Worm (Caenorhabditis elegans) whole organism, late embryonic: ENCODE results near the gene sre-7.

Experiments used
- C08G9.2 ChIP-seq: sonication (generic microtip); optimal IDR thresholded peaks from 2 replicates; lab custom pipeline; 2016; ENCODE audit warnings: mild to moderate bottlenecking, missing genetic modification characterization, moderate library complexity, missing compliant biosample characterization
- F13H6.1 ChIP-seq: sonication (generic microtip); optimal IDR thresholded peaks from 2 replicates; lab custom pipeline; 2016; ENCODE audit warnings: missing genetic modification characterization, missing compliant biosample characterization
- K02D7.2 ChIP-seq: sonication (generic microtip); optimal IDR thresholded peaks from 2 replicates; lab custom pipeline; 2017; ENCODE audit warnings: mild to moderate bottlenecking, missing genetic modification characterization, missing compliant biosample characterization
- K09A11.1 ChIP-seq: sonication (generic microtip); optimal IDR thresholded peaks from 2 replicates; lab custom pipeline; 2017; ENCODE audit warnings: antibody characterized with exemption, mild to moderate bottlenecking, missing genetic modification characterization, missing compliant biosample characterization; ENCODE audit not compliant: insufficient read depth
- T23F11.4 ChIP-seq: fragments of 200-800 bp; sonication (Bioruptor generic); optimal IDR thresholded peaks from 2 replicates; lab custom pipeline; 2018; ENCODE audit warnings: mild to moderate bottlenecking, missing genetic modification characterization, missing compliant biosample characterization
- Y22D7AL.16 ChIP-seq: sonication (generic microtip); optimal IDR thresholded peaks from 2 replicates; lab custom pipeline; 2016; ENCODE audit warnings: missing genetic modification characterization, missing compliant biosample characterization
- ahr-1 ChIP-seq: sonication (generic microtip); optimal IDR thresholded peaks from 2 replicates; lab custom pipeline; 2016; ENCODE audit warnings: missing genetic modification characterization, missing compliant biosample characterization
- ama-1 ChIP-seq: fragments of 150-350 bp; optimal IDR thresholded peaks from 2 replicates; lab custom pipeline; 2014
- ceh-18 ChIP-seq: sonication (generic microtip); optimal IDR thresholded peaks from 2 replicates; lab custom pipeline; 2016; ENCODE audit warnings: missing genetic modification characterization, missing compliant biosample characterization
- ceh-22 ChIP-seq: sonication (generic microtip); optimal IDR thresholded peaks from 2 replicates; lab custom pipeline; 2017; ENCODE audit warnings: missing biosample characterization, missing genetic modification characterization
- ceh-31 ChIP-seq: sonication (generic microtip); optimal IDR thresholded peaks from 2 replicates; lab custom pipeline; 2016; ENCODE audit warnings: missing genetic modification characterization, missing compliant biosample characterization
- ceh-45 ChIP-seq: fragments of 200-800 bp; sonication (Bioruptor generic); IDR thresholded peaks from 2 replicates; pipeline ENCODE4 v1.3.6; 2022; ENCODE audit warnings: missing genetic modification reagents, missing genetic modification characterization, missing compliant biosample characterization
- ceh-48 ChIP-seq: sonication (generic microtip); optimal IDR thresholded peaks from 2 replicates; lab custom pipeline; 2016; ENCODE audit warnings: missing genetic modification characterization, inconsistent platforms, missing compliant biosample characterization
- che-1 ChIP-seq: sonication (generic microtip); optimal IDR thresholded peaks from 2 replicates; lab custom pipeline; 2016; ENCODE audit warnings: mild to moderate bottlenecking, missing genetic modification characterization, missing compliant biosample characterization
- dmd-4 ChIP-seq: sonication (generic microtip); optimal IDR thresholded peaks from 2 replicates; lab custom pipeline; 2016; ENCODE audit warnings: borderline replicate concordance, missing genetic modification characterization, missing compliant biosample characterization
- dve-1 ChIP-seq: sonication (generic microtip); optimal IDR thresholded peaks from 2 replicates; lab custom pipeline; 2017; ENCODE audit warnings: antibody characterized with exemption, mild to moderate bottlenecking, missing genetic modification characterization, missing compliant biosample characterization
- elt-2 ChIP-seq: sonication (generic microtip); optimal IDR thresholded peaks from 2 replicates; lab custom pipeline; 2016; ENCODE audit warnings: missing genetic modification reagents, missing genetic modification characterization, missing compliant biosample characterization
- elt-4 ChIP-seq: sonication (generic microtip); optimal IDR thresholded peaks from 2 replicates; lab custom pipeline; 2016; ENCODE audit warnings: missing genetic modification characterization, missing compliant biosample characterization
- ets-4 ChIP-seq: sonication (generic microtip); optimal IDR thresholded peaks from 2 replicates; lab custom pipeline; 2016; ENCODE audit warnings: missing genetic modification characterization, missing compliant biosample characterization
- fkh-10 ChIP-seq: fragments of 150-350 bp; optimal IDR thresholded peaks from 2 replicates; lab custom pipeline; 2014; ENCODE audit warnings: missing biosample characterization, missing genetic modification reagents, missing genetic modification characterization
- fkh-6 ChIP-seq: sonication (generic microtip); optimal IDR thresholded peaks from 2 replicates; lab custom pipeline; 2016; ENCODE audit warnings: missing genetic modification characterization, missing compliant biosample characterization
- hlh-13 ChIP-seq: fragments of 200-800 bp; sonication (Bioruptor generic); optimal IDR thresholded peaks from 2 replicates; lab custom pipeline; 2018; ENCODE audit warnings: mild to moderate bottlenecking, missing genetic modification characterization, missing compliant biosample characterization
- hlh-15 ChIP-seq: sonication (generic microtip); optimal IDR thresholded peaks from 2 replicates; lab custom pipeline; 2016; ENCODE audit warnings: missing genetic modification characterization, missing compliant biosample characterization
- hlh-30 ChIP-seq: sonication (generic microtip); optimal IDR thresholded peaks from 2 replicates; lab custom pipeline; 2017; ENCODE audit warnings: antibody characterized with exemption, missing genetic modification characterization, missing compliant biosample characterization; ENCODE audit not compliant: insufficient read depth
- hlh-6 ChIP-seq: sonication (generic microtip); optimal IDR thresholded peaks from 2 replicates; lab custom pipeline; 2016; ENCODE audit warnings: missing genotype, missing genetic modification characterization, missing compliant biosample characterization
- hlh-8 ChIP-seq: sonication (generic microtip); optimal IDR thresholded peaks from 2 replicates; lab custom pipeline; 2016; ENCODE audit warnings: missing genotype, missing genetic modification characterization, missing compliant biosample characterization
- madf-2 ChIP-seq: sonication (generic microtip); optimal IDR thresholded peaks from 2 replicates; lab custom pipeline; 2017; ENCODE audit warnings: missing genetic modification characterization, missing compliant biosample characterization
- npax-4 ChIP-seq: sonication (generic microtip); optimal IDR thresholded peaks from 2 replicates; lab custom pipeline; 2016; ENCODE audit warnings: missing genetic modification characterization, missing compliant biosample characterization
- pag-3 ChIP-seq: sonication (generic microtip); optimal IDR thresholded peaks from 2 replicates; lab custom pipeline; 2016; ENCODE audit warnings: missing compliant biosample characterization, missing genetic modification characterization, borderline replicate concordance
- ref-2 ChIP-seq: sonication (generic microtip); optimal IDR thresholded peaks from 2 replicates; lab custom pipeline; 2016; ENCODE audit warnings: missing genetic modification characterization, missing compliant biosample characterization
- sdc-2 ChIP-seq: sonication (generic microtip); optimal IDR thresholded peaks from 2 replicates; lab custom pipeline; 2016; ENCODE audit warnings: missing genotype, missing genetic modification characterization, missing compliant biosample characterization
- sox-4 ChIP-seq: sonication (generic microtip); optimal IDR thresholded peaks from 2 replicates; lab custom pipeline; 2017; ENCODE audit warnings: mild to moderate bottlenecking, missing genetic modification characterization, inconsistent platforms, missing compliant biosample characterization
- tbx-2 ChIP-seq: sonication (generic microtip); optimal IDR thresholded peaks from 2 replicates; lab custom pipeline; 2016; ENCODE audit warnings: missing genetic modification characterization, missing compliant biosample characterization
- unc-3 ChIP-seq, 2 experiments: fragments of 200-800 bp in 1 of 2; sonication (Bioruptor generic) in 1 of 2; sonication (generic microtip) in 1 of 2; conservative IDR thresholded peaks in 1 of 2; optimal IDR thresholded peaks in 1 of 2; 2 replicates each; pipeline versions ENCODE4 v1.3.6 to Lab custom; 2016 to 2022; ENCODE audit warnings: missing compliant biosample characterization in 2 of 2, missing genetic modification characterization in 2 of 2, missing genetic modification reagents in 1 of 2
- unc-55 ChIP-seq: sonication (generic microtip); optimal IDR thresholded peaks from 2 replicates; lab custom pipeline; 2017; ENCODE audit warnings: missing biosample characterization, missing genetic modification reagents, missing genetic modification characterization
- unc-86 ChIP-seq: sonication (generic microtip); optimal IDR thresholded peaks from 2 replicates; lab custom pipeline; 2016; ENCODE audit warnings: missing genetic modification characterization, missing compliant biosample characterization
- zip-5 ChIP-seq: sonication (generic microtip); optimal IDR thresholded peaks from 2 replicates; lab custom pipeline; 2016; ENCODE audit warnings: missing genetic modification characterization, missing compliant biosample characterization
- ztf-16 ChIP-seq: sonication (generic microtip); optimal IDR thresholded peaks from 2 replicates; lab custom pipeline; 2017; ENCODE audit warnings: missing genetic modification characterization, missing compliant biosample characterization

sre-7 gene

DNA sequence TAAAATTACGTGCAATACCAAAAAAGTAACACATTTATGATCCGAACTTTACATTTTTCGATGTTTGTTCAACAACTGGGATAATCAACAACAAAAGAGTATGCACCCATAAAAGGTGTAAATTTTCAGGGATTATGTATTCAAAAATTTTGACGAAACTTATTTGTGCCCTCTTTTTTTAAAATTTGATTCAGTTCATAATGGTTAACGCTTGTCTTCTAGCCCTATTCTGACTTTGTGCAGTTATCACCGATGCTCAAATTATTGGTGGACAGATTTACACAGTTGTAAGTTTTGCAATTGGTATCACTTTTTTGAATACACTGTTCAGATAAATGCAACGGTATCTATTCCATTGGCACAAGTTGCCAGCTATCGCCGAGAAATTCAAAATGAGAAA, 4.7 kb downstream of the sre-7 start, which contains the start of gene K02E11.6:
Gene K02E11.6, plus strand, starts transcription at position 149 of the 400 bp plus-strand sequence.
- TF ChIP-seq fkh-10 (GFP tag; lab: Kevin White, UChicago) (no peak), hlh-30 (tag; lab: Kevin White, UChicago) (no peak), tbx-2 (no peak), fkh-6 (tag; lab: Kevin White, UChicago) (no peak), T23F11.4 (GFP tag; lab: Kevin White, UChicago) (no peak), ets-4 (no peak), hlh-15 (tag; lab: Kevin White, UChicago) (no peak), dmd-4 (tag; lab: Kevin White, UChicago) (no peak), ceh-48 (no peak), zip-5 (no peak), ref-2 (tag; lab: Kevin White, UChicago) (no peak), ahr-1 (no peak)

DNA sequence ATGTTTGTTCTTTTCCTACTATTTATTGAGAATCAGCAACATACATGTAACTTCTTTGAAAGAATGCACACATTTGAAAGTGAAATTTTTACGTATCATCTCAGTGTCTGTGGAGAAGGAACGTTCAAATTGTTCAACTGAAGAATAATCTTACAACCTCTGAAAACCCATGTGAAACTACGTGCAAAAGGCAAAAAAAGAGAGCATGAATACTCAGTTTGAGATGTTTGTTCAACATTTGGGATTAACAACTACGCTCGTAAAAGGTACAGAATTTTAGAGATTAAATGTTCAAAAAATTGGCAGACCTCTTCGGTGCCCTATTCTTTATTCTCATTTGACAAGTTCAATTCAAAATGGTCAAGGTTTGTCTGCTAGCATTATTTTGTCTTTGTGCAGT, 8.0 kb downstream of the sre-7 start, which contains the start of gene K02E11.5:
Gene K02E11.5, plus strand, starts transcription at position 301 of the 400 bp plus-strand sequence.
- TF ChIP-seq ref-2 (tag; lab: Kevin White, UChicago) (no peak), ceh-45 (GFP tag; lab: Robert Waterston, UW) (no peak), sox-4 (tag; lab: Kevin White, UChicago) (no peak), unc-86 (tag; lab: Kevin White, UChicago) (no peak), pag-3 (tag; lab: Kevin White, UChicago) (no peak)

DNA sequence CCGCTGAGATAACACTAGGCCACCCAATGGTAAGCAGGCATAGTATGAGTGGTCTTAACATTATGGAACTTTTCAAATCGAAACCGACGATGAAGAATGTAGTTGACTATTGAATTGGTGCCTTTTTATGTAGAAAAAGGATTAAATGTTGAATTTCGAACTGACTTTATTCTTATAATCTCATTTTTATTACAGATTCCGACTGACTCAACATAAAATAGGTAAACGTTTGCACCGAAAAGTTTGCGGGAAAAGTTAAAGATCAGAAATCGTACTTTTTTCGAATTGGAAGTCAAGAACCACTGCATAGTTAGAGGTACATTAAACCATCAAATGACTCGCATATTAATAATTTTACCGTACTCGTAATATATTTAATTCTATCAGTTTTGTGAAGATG, 10.2 kb downstream of the sre-7 start, which contains the start of gene K02E11.7:
Gene K02E11.7, minus strand, starts transcription at position 101 of the 400 bp plus-strand sequence.
- no peak for TF ChIP-seq npax-4 (tag; lab: Kevin White, UChicago)
- TF ChIP-seq fkh-10 (GFP tag; lab: Kevin White, UChicago), result no peak

DNA sequence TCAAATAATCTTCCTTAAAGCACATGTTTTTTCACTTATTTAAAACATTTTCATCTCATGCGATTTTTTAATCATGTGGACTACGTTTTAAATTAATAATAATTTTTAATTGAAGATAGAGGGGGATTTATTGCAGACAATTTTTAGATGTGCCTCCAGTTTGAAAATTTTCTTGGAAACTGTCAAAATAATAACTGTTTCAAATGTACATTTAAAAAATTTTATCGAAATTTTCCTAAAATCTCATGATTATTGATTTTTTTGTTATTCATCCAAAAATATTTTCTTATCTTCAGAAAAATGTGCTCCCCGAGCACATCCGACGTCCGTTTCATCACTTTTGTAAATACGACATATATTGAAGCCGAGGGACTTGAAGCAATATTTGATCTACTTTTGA, 12.8 kb downstream of the sre-7 start, which contains the start of gene sre-8:
Gene sre-8, plus strand, starts transcription at position 301 of the 400 bp plus-strand sequence.
- TF ChIP-seq dve-1 (no peak), npax-4 (tag; lab: Kevin White, UChicago) (no peak), hlh-6 (no peak), elt-2 (tag; lab: Kevin White, UChicago) (no peak), ceh-18 (tag; lab: Kevin White, UChicago) (no peak), ztf-16 (tag; lab: Kevin White, UChicago) (no peak), unc-55 (no peak), F13H6.1 (tag; lab: Kevin White, UChicago) (no peak), madf-2 (tag; lab: Kevin White, UChicago) (no peak), elt-4 (tag; lab: Kevin White, UChicago) (no peak), pag-3 (tag; lab: Kevin White, UChicago) (no peak), hlh-13 (GFP tag; lab: Kevin White, UChicago) (no peak), K02D7.2 (tag; lab: Kevin White, UChicago) (no peak), hlh-30 (tag; lab: Kevin White, UChicago) (no peak), ceh-22 (tag; lab: Kevin White, UChicago) (no peak), unc-3 (GFP tag; conservative IDR thresholded peaks at IDR 0.05; lab: Robert Waterston, UW) (no peak), unc-3 (tag; optimal IDR thresholded peaks at IDR 0.05; lab: Kevin White, UChicago) (no peak), K09A11.1 (no peak), ama-1 (no peak)

DNA sequence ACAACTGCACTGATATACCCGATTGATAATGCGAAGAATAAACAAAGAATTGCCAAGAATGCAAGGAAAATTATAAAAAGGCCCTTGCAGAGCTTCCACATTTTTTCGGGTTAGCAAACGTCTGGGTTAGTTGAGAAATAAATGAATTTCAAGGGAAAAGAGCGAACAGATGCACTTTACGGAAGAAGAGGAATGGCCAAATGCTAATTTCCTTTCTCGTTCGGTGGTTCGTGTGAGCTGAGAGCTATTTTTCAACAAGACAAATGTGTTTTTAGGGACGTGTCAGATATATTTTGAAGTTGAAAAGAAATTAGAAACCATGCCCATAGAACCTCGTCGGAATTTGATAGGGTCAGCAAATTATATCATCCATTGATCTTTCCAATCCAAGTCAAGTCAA, 16.8 kb downstream of the sre-7 start, which contains the start of gene F40G12.2:
Gene F40G12.2, minus strand, starts transcription at position 101 of the 400 bp plus-strand sequence.
- TF ChIP-seq fkh-10 (GFP tag; lab: Kevin White, UChicago) (no peak), ceh-31 (no peak), sox-4 (tag; lab: Kevin White, UChicago) (no peak), ceh-18 (tag; lab: Kevin White, UChicago) (no peak), che-1 (tag; lab: Kevin White, UChicago) (no peak), hlh-8 (tag; lab: Kevin White, UChicago) (no peak), Y22D7AL.16 (no peak), C08G9.2 (tag; lab: Kevin White, UChicago) (no peak), sdc-2 (tag; lab: Kevin White, UChicago) (no peak)
- TF ChIP-seq, all 69 proteins: peak for 0
